Worm (Caenorhabditis elegans) whole organism, L4 larva: ENCODE measurements around the gene nspe-3.
A peak's percentile ranks its signal among the peaks of the same experiment; 100 is the strongest.

ENCODE experiments used
- D1046.2 ChIP-seq: fragments of 200-800 bp; sonication (Bioruptor generic); IDR thresholded peaks from 2 replicates; pipeline ENCODE4 v1.3.6; 2022; ENCODE audit warnings: missing genetic modification characterization, missing compliant biosample characterization
- F37D6.2 ChIP-seq: sonication (generic microtip); optimal IDR thresholded peaks from 2 replicates; lab custom pipeline; 2016; ENCODE audit warnings: mild to moderate bottlenecking, missing genetic modification characterization, missing compliant biosample characterization
- Y48G9A.11 ChIP-seq: fragments of 200-800 bp; sonication (Bioruptor generic); IDR thresholded peaks from 2 replicates; pipeline ENCODE4 v1.3.6; 2022; ENCODE audit warnings: missing genetic modification reagents, missing genetic modification characterization, missing compliant biosample characterization
- Y75B8A.6 ChIP-seq: fragments of 200-800 bp; sonication (Bioruptor generic); IDR thresholded peaks from 2 replicates; pipeline ENCODE4 v1.3.6; 2022; ENCODE audit warnings: missing genetic modification reagents, missing genetic modification characterization, missing compliant biosample characterization
- aha-1 ChIP-seq: fragments of 150-350 bp; peaks from one replicate; lab custom pipeline; 2014; ENCODE audit warnings: missing biosample characterization, missing genetic modification characterization
- ceh-62 ChIP-seq: sonication (generic microtip); optimal IDR thresholded peaks from 2 replicates; lab custom pipeline; 2017; ENCODE audit warnings: missing biosample characterization, missing genetic modification characterization
- ces-1 ChIP-seq: fragments of 150-350 bp; sonication (generic microtip); optimal IDR thresholded peaks from 4 replicates; lab custom pipeline; 2014; ENCODE audit warnings: missing biosample characterization, missing genetic modification reagents, missing genetic modification characterization
- dmd-6 ChIP-seq: fragments of 200-800 bp; sonication (Bioruptor generic); IDR thresholded peaks from 2 replicates; pipeline ENCODE4 v1.3.6; 2022; ENCODE audit warnings: missing genetic modification reagents, missing genetic modification characterization, missing compliant biosample characterization
- duxl-1 ChIP-seq: sonication (generic microtip); optimal IDR thresholded peaks from 2 replicates; lab custom pipeline; 2016; ENCODE audit warnings: mild to moderate bottlenecking, missing genetic modification characterization, moderate library complexity, missing compliant biosample characterization; ENCODE audit not compliant: poor library complexity
- hmg-1.1 ChIP-seq: fragments of 200-800 bp; sonication (Bioruptor generic); IDR thresholded peaks from 2 replicates; pipeline ENCODE4 v1.3.6; 2022; ENCODE audit warnings: missing genetic modification reagents, missing genetic modification characterization, missing compliant biosample characterization
- jun-1 ChIP-seq: fragments of 150-350 bp; optimal IDR thresholded peaks from 2 replicates; lab custom pipeline; 2014; ENCODE audit warnings: missing biosample characterization, missing genetic modification reagents, missing genetic modification characterization
- lim-7 ChIP-seq: fragments of 200-800 bp; sonication (Bioruptor generic); IDR thresholded peaks from 2 replicates; pipeline ENCODE4 v1.3.6; 2022; ENCODE audit warnings: missing genetic modification characterization, missing compliant biosample characterization
- lin-13 ChIP-seq: fragments of 150-350 bp; optimal IDR thresholded peaks from 2 replicates; lab custom pipeline; 2014; ENCODE audit warnings: missing biosample characterization, missing genetic modification reagents, missing genetic modification characterization
- lin-29 ChIP-seq: fragments of 200-800 bp; sonication (Bioruptor generic); IDR thresholded peaks from 2 replicates; pipeline ENCODE4 v1.3.6; 2022; ENCODE audit warnings: missing genetic modification reagents, missing genetic modification characterization, missing compliant biosample characterization
- madf-9 ChIP-seq: fragments of 200-800 bp; sonication (Bioruptor generic); conservative IDR thresholded peaks from 2 replicates; pipeline ENCODE4 v1.3.6; 2022; ENCODE audit warnings: missing genetic modification reagents, missing genetic modification characterization, missing compliant biosample characterization
- mep-1 ChIP-seq: fragments of 150-350 bp; sonication (generic microtip); optimal IDR thresholded peaks from 3 replicates; lab custom pipeline; 2014; ENCODE audit warnings: missing biosample characterization, missing genetic modification characterization
- mxl-2 ChIP-seq: fragments of 200-800 bp; sonication (Bioruptor generic); conservative IDR thresholded peaks from 2 replicates; pipeline ENCODE4 v1.3.6; 2022; ENCODE audit warnings: missing genetic modification reagents, missing genetic modification characterization, missing compliant biosample characterization
- nhr-42 ChIP-seq: fragments of 200-800 bp; sonication (Bioruptor generic); IDR thresholded peaks from 2 replicates; pipeline ENCODE4 v1.3.6; 2022; ENCODE audit warnings: missing genetic modification characterization, missing compliant biosample characterization
- nhr-48 ChIP-seq: sonication (generic microtip); optimal IDR thresholded peaks from 2 replicates; lab custom pipeline; 2016; ENCODE audit warnings: mild to moderate bottlenecking, missing genetic modification characterization, missing compliant biosample characterization
- nhr-76 ChIP-seq: fragments of 150-350 bp; optimal IDR thresholded peaks from 2 replicates; lab custom pipeline; 2014; ENCODE audit warnings: missing biosample characterization, missing genetic modification characterization
- pqm-1 ChIP-seq: sonication (generic microtip); optimal IDR thresholded peaks from 2 replicates; lab custom pipeline; 2017; ENCODE audit warnings: missing biosample characterization, missing genetic modification characterization
- rbr-2 ChIP-seq: sonication (generic microtip); optimal IDR thresholded peaks from 2 replicates; lab custom pipeline; 2016; ENCODE audit warnings: missing genotype, missing genetic modification characterization, missing compliant biosample characterization
- set-16 ChIP-seq: fragments of 200-800 bp; sonication (Bioruptor generic); IDR thresholded peaks from 2 replicates; pipeline ENCODE4 v1.3.6; 2022; ENCODE audit warnings: missing genetic modification reagents, missing genetic modification characterization, missing compliant biosample characterization
- spr-3 ChIP-seq: fragments of 200-800 bp; sonication (Bioruptor generic); optimal IDR thresholded peaks from 2 replicates; lab custom pipeline; 2018; ENCODE audit warnings: mild to moderate bottlenecking, missing genetic modification characterization, missing compliant biosample characterization
- tra-1 ChIP-seq: fragments of 200-800 bp; sonication (Bioruptor generic); IDR thresholded peaks from 2 replicates; pipeline ENCODE4 v1.3.6; 2022; ENCODE audit warnings: missing genetic modification reagents, missing genetic modification characterization, missing compliant biosample characterization
- unc-62 ChIP-seq, 3 experiments: fragments of 150-350 bp in 1 of 3; sonication (generic microtip); optimal IDR thresholded peaks in 2 of 3; peaks in 1 of 3; 1 replicate in 1 of 3; 2 replicates in 2 of 3; lab custom pipeline; 2014 to 2017; ENCODE audit warnings: missing biosample characterization in 3 of 3, missing genetic modification characterization in 3 of 3, missing genetic modification reagents in 3 of 3, missing genotype in 1 of 3
- zip-2 ChIP-seq: fragments of 150-350 bp; optimal IDR thresholded peaks from 2 replicates; lab custom pipeline; 2014; ENCODE audit warnings: missing biosample characterization, missing genetic modification characterization
- ztf-7 ChIP-seq: fragments of 150-350 bp; optimal IDR thresholded peaks from 2 replicates; lab custom pipeline; 2014; ENCODE audit warnings: missing biosample characterization, missing genetic modification characterization

Gene nspe-3

DNA sequence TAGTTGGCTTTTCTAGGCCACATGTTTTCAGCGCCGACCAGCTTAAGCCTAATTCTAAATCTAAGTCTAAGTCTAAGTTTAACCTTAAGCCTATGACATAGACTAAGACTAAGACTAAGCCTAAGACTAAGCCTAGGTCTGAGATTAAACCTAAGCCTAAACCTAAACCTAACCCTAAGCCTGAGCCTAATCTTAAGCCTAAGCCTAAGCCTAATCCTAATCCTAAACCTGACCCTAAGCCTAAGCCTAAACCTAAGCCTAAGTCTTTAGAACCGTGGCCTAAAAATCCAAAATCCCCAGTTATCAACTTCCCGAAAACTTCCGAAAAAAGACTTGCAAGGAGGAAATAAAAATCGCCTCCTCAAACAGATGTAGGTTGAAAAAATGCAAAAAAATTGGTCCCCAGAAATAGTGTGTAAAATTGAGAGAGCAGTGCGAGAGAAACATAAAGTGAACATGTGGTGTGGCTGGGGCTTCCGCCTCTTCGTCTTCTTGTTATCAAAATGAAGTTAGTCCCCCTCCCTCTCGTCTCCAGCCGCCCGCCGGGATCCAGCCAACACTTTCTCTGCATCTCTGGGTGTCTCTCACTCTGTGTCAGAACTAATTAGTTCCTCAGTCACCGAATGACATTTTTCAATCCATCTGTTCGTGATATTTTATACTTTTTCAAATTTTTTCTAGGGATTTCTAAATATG lies 42.1 kb downstream of the nspe-3 start (continued):
- TF ChIP-seq nhr-42 (GFP tag; lab: Robert Waterston, UW) (no peak), jun-1 (tag; lab: Kevin White, UChicago) (no peak), Y75B8A.6 (GFP tag; lab: Robert Waterston, UW) (no peak), pqm-1 (tag; lab: Kevin White, UChicago) (no peak)
- TF ChIP-seq, all 104 proteins: peak for 17

DNA sequence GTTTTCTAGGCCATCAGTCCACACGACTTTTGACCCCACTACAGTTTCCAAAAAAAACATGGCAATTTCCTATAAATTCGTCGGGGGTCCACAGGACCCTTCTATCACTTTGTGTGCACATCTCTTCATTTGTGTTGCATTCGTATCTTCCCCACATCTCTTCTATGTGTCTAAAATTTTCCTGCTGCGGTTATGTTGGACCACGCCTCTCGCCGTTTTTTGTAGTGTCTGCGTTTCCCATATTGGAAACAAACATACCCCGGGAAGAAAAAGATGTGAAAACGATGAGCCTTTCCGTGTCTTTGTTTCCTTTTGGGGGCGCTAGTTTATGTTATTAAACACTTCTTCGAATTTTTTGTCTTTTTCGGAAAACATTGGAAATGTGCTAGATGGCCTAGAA lies 44.2 kb downstream of the nspe-3 start:
- peak; percentile 13 for TF ChIP-seq rbr-2 (tag; lab: Kevin White, UChicago)
- TF ChIP-seq spr-3 (GFP tag; lab: Kevin White, UChicago): no peak
- peak; percentile 18 for TF ChIP-seq mep-1
- TF ChIP-seq unc-62 (GFP tag; optimal IDR thresholded peaks at IDR 0.05 in 1 of 2; lab: Kevin White, UChicago): peak in 1 of 2 experiments; percentile 18
- no peak for TF ChIP-seq unc-62 (tag; optimal IDR thresholded peaks at IDR 0.05; lab: Kevin White, UChicago)

DNA sequence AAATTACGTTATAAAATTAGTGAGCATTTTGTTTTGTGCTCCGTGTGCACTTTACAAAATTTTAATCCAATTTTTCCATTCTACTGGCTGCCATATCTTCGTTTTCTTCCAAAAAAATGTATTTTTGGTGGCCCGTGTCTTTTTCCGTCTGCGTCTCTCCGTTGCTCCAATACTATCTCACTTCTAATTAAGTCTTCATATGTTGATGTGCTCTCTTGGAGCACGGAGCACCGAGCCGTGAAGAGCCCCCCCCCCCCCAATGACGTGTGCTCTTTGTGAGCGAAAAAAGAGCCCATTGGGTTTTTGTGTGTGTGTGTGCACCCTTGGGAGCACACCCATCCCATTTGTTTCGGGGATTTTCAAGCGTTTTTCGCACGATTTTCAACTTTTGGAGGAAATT lies 47.3 kb downstream of the nspe-3 start:
- TF ChIP-seq set-16 (GFP tag; lab: Robert Waterston, UW): 0 out of 2 replicates have a peak, but pooled peaks have one; percentile 23
- TF ChIP-seq D1046.2 (GFP tag; lab: Robert Waterston, UW): 0 out of 2 replicates have a peak, but pooled peaks have one; percentile 5
- no peak for TF ChIP-seq nhr-76 (tag; lab: Kevin White, UChicago)
- peak; percentile 30 for TF ChIP-seq F37D6.2
- TF ChIP-seq zip-2 (tag; lab: Kevin White, UChicago): no peak
- TF ChIP-seq dmd-6: no peak
- no peak for TF ChIP-seq duxl-1 (tag; lab: Kevin White, UChicago)
- peak; percentile 63 for TF ChIP-seq hmg-1.1 (GFP tag; lab: Robert Waterston, UW)
- no peak for TF ChIP-seq lim-7 (GFP tag; lab: Robert Waterston, UW)
- TF ChIP-seq ceh-62 (tag; lab: Kevin White, UChicago): no peak

DNA sequence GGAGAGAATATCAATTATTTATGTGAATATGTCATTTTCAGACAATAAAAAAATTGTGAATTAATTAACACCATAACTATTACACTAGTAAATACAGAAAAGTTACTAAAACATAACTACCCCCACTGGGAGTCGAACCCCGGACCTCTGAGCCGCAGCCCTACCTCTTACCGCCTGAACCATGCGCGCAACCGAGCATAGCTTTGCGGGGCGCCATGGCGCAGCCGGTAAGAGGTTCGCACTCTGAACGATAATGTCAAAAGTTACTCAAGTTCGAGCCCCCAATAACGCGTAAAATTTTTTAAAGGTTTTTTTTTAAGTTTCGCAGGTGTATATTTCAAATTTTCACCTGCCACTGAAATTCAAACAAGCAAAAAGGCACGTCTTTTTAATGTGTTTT lies 48.4 kb downstream of the nspe-3 start:
- TF ChIP-seq madf-9 (GFP tag; lab: Robert Waterston, UW) (0 out of 2 replicates have a peak, but pooled peaks have one; percentile 24), nhr-48 (no peak), ces-1 (GFP tag; lab: Kevin White, UChicago) (no peak), set-16 (GFP tag; lab: Robert Waterston, UW) (peak; percentile 52; the same call in 1 of the 2 replicates), tra-1 (GFP tag; lab: Robert Waterston, UW) (peak; percentile 91), lin-29 (GFP tag; lab: Robert Waterston, UW) (no peak), ztf-7 (tag; lab: Kevin White, UChicago) (no peak), aha-1 (peak; percentile 62), dmd-6 (no peak), Y48G9A.11 (GFP tag; lab: Robert Waterston, UW) (0 out of 2 replicates have a peak, but pooled peaks have one; percentile 50), mxl-2 (GFP tag; lab: Robert Waterston, UW) (no peak), lin-13 (GFP tag; lab: Kevin White, UChicago) (peak; percentile 24)
